Fruit fly (Drosophila melanogaster) whole organism, embryonic: ENCODE results near the gene Gem2.

ENCODE experiments used
- B-H2 ChIP-seq: fragments of 200-800 bp; sonication (Bioruptor generic); optimal IDR thresholded peaks from 2 replicates; lab custom pipeline; 2018; ENCODE audit warnings: missing biosample characterization, mild to moderate bottlenecking, missing genetic modification characterization
- Blimp-1 ChIP-seq: fragments of 200-800 bp; sonication (Bioruptor generic); optimal IDR thresholded peaks from 3 replicates; lab custom pipeline; 2018; ENCODE audit warnings: missing biosample characterization, missing genetic modification characterization, mild to moderate bottlenecking, moderate library complexity, missing genetic modification reagents
- CG10274 ChIP-seq: fragments of 200-800 bp; sonication (Bioruptor generic); optimal IDR thresholded peaks from 3 replicates; lab custom pipeline; 2017; ENCODE audit warnings: missing biosample characterization, mild to moderate bottlenecking, missing genetic modification characterization
- CG10366 ChIP-seq: fragments of 200-800 bp; sonication (Bioruptor generic); IDR thresholded peaks from 2 replicates; pipeline ENCODE4 v1.3.6; 2022; ENCODE audit warnings: missing biosample characterization, missing genetic modification characterization
- CG11504 ChIP-seq: fragments of 200-800 bp; sonication (Bioruptor generic); optimal IDR thresholded peaks from 3 replicates; lab custom pipeline; 2019; ENCODE audit warnings: missing biosample characterization, mild to moderate bottlenecking, missing genetic modification characterization, moderate library complexity
- CG12104 ChIP-seq: fragments of 200-800 bp; sonication (Bioruptor generic); optimal IDR thresholded peaks from 3 replicates; lab custom pipeline; 2016; ENCODE audit warnings: missing biosample characterization, missing genetic modification characterization
- CG12236 ChIP-seq: fragments of 200-800 bp; sonication (Bioruptor generic); optimal IDR thresholded peaks from 2 replicates; lab custom pipeline; 2016; ENCODE audit warnings: missing biosample characterization, missing genetic modification characterization
- CG14441 ChIP-seq: fragments of 200-800 bp; sonication (Bioruptor generic); IDR thresholded peaks from 2 replicates; pipeline ENCODE4 v1.3.6; 2022; ENCODE audit warnings: missing biosample characterization, missing genetic modification characterization
- CG14860 ChIP-seq: fragments of 200-800 bp; sonication (Bioruptor generic); IDR thresholded peaks from 3 replicates; pipeline ENCODE4 v1.3.6; 2022; ENCODE audit warnings: missing biosample characterization, missing genetic modification characterization; ENCODE audit not compliant: partially characterized antibody
- CG15269 ChIP-seq: fragments of 200-800 bp; sonication (Bioruptor generic); optimal IDR thresholded peaks from 2 replicates; lab custom pipeline; 2018; ENCODE audit warnings: missing biosample characterization, mild to moderate bottlenecking, missing genetic modification characterization, moderate library complexity
- CG16815 ChIP-seq: fragments of 200-800 bp; sonication (Bioruptor generic); optimal IDR thresholded peaks from 3 replicates; lab custom pipeline; 2017; ENCODE audit warnings: missing biosample characterization, mild to moderate bottlenecking, missing genetic modification characterization
- CG1832 ChIP-seq: fragments of 200-800 bp; sonication (Bioruptor generic); optimal IDR thresholded peaks from 2 replicates; lab custom pipeline; 2017; ENCODE audit warnings: missing biosample characterization, mild to moderate bottlenecking, missing genetic modification characterization, inconsistent platforms
- CG18764 ChIP-seq: fragments of 200-800 bp; sonication (Bioruptor generic); optimal IDR thresholded peaks from 3 replicates; lab custom pipeline; 2016; ENCODE audit warnings: missing biosample characterization, missing genetic modification characterization
- CG2120 ChIP-seq: fragments of 200-800 bp; sonication (Bioruptor generic); optimal IDR thresholded peaks from 3 replicates; lab custom pipeline; 2016; ENCODE audit warnings: missing biosample characterization, missing genetic modification characterization
- CG33557 ChIP-seq: fragments of 200-800 bp; sonication (Bioruptor generic); optimal IDR thresholded peaks from 2 replicates; lab custom pipeline; 2019; ENCODE audit warnings: missing biosample characterization, mild to moderate bottlenecking, missing genetic modification characterization, moderate library complexity
- CG3847 ChIP-seq: fragments of 200-800 bp; sonication (Bioruptor generic); IDR thresholded peaks from 2 replicates; pipeline ENCODE4 v1.3.6; 2022; ENCODE audit warnings: missing biosample characterization, missing genetic modification characterization
- CG4282 ChIP-seq: fragments of 200-800 bp; sonication (Bioruptor generic); optimal IDR thresholded peaks from 2 replicates; lab custom pipeline; 2016; ENCODE audit warnings: missing biosample characterization, missing genetic modification characterization
- CG7372 ChIP-seq: fragments of 200-800 bp; sonication (Bioruptor generic); IDR thresholded peaks from 2 replicates; pipeline ENCODE4 v1.3.6; 2022; ENCODE audit warnings: missing biosample characterization, missing genetic modification characterization
- CG7556 ChIP-seq: fragments of 200-800 bp; sonication (Bioruptor generic); optimal IDR thresholded peaks from 2 replicates; lab custom pipeline; 2017; ENCODE audit warnings: missing biosample characterization, mild to moderate bottlenecking, missing genetic modification characterization
- CG8281 ChIP-seq: fragments of 200-800 bp; sonication (Bioruptor generic); optimal IDR thresholded peaks from 2 replicates; lab custom pipeline; 2018; ENCODE audit warnings: missing biosample characterization, mild to moderate bottlenecking, missing genetic modification characterization, moderate library complexity
- CG8765 ChIP-seq: fragments of 200-800 bp; sonication (Bioruptor generic); IDR thresholded peaks from 2 replicates; pipeline ENCODE4 v1.3.6; 2022; ENCODE audit warnings: missing biosample characterization, missing genetic modification characterization
- CG9609 ChIP-seq: fragments of 200-800 bp; sonication (Bioruptor generic); optimal IDR thresholded peaks from 3 replicates; lab custom pipeline; 2016; ENCODE audit warnings: missing biosample characterization, missing genetic modification characterization
- Dref ChIP-seq: fragments of 200-800 bp; sonication (Bioruptor generic); IDR thresholded peaks from 2 replicates; pipeline ENCODE4 v1.3.6; 2022; ENCODE audit warnings: missing biosample characterization, missing genetic modification characterization
- GATAe ChIP-seq: fragments of 200-800 bp; sonication (Bioruptor generic); conservative IDR thresholded peaks from 2 replicates; pipeline ENCODE4 v1.3.6; 2022; ENCODE audit warnings: missing biosample characterization, missing genetic modification characterization
- Hand ChIP-seq: fragments of 200-800 bp; sonication (Bioruptor generic); optimal IDR thresholded peaks from 2 replicates; lab custom pipeline; 2017; ENCODE audit warnings: mild to moderate bottlenecking, missing biosample characterization, missing genetic modification reagents, missing genetic modification characterization
- Hr3 ChIP-seq: fragments of 200-800 bp; sonication (Bioruptor generic); optimal IDR thresholded peaks from 3 replicates; lab custom pipeline; 2016; ENCODE audit warnings: missing biosample characterization, missing genetic modification characterization
- Kr ChIP-seq: fragments of 200-800 bp; sonication (Bioruptor generic); optimal IDR thresholded peaks from 2 replicates; lab custom pipeline; 2017; ENCODE audit warnings: missing biosample characterization, mild to moderate bottlenecking, missing genetic modification characterization
- Sin3A ChIP-seq: fragments of >200 bp; optimal IDR thresholded peaks from 2 replicates; lab custom pipeline; 2018
- al ChIP-seq: fragments of 200-800 bp; sonication (Bioruptor generic); IDR thresholded peaks from 2 replicates; pipeline ENCODE4 v1.3.6; 2022; ENCODE audit warnings: missing biosample characterization, missing genetic modification characterization
- bbx ChIP-seq: fragments of 200-800 bp; sonication (Bioruptor generic); IDR thresholded peaks from 2 replicates; pipeline ENCODE4 v1.3.6; 2022; ENCODE audit warnings: missing biosample characterization, missing genetic modification characterization; ENCODE audit not compliant: partially characterized antibody
- bigmax ChIP-seq: fragments of 200-800 bp; sonication (Bioruptor generic); optimal IDR thresholded peaks from 2 replicates; lab custom pipeline; 2018; ENCODE audit warnings: missing biosample characterization, mild to moderate bottlenecking, missing genetic modification characterization
- cato ChIP-seq: fragments of 200-800 bp; sonication (Bioruptor generic); optimal IDR thresholded peaks from 2 replicates; lab custom pipeline; 2016; ENCODE audit warnings: missing biosample characterization, missing genetic modification characterization, borderline replicate concordance
- chinmo ChIP-seq: fragments of 200-800 bp; sonication (Bioruptor generic); IDR thresholded peaks from 4 replicates; pipeline ENCODE4 v1.3.6; 2022; ENCODE audit warnings: missing biosample characterization, missing genetic modification characterization; ENCODE audit not compliant: partially characterized antibody
- crp ChIP-seq, 2 experiments: fragments of 200-800 bp; sonication (Bioruptor generic); optimal IDR thresholded peaks; 2 replicates in 1 of 2; 3 replicates in 1 of 2; lab custom pipeline; 2017; ENCODE audit warnings: missing biosample characterization in 2 of 2, missing genetic modification characterization in 2 of 2, mild to moderate bottlenecking in 1 of 2, moderate library complexity in 1 of 2
- dmrt11E ChIP-seq: fragments of 200-800 bp; sonication (Bioruptor generic); optimal IDR thresholded peaks from 3 replicates; lab custom pipeline; 2018; ENCODE audit warnings: missing biosample characterization, mild to moderate bottlenecking, missing genetic modification characterization, moderate library complexity
- gcm ChIP-seq: fragments of 200-800 bp; sonication (Bioruptor generic); optimal IDR thresholded peaks from 2 replicates; lab custom pipeline; 2019; ENCODE audit warnings: missing biosample characterization, mild to moderate bottlenecking, missing genetic modification characterization, moderate library complexity
- gfzf ChIP-seq: fragments of 200-800 bp; sonication (Bioruptor generic); optimal IDR thresholded peaks from 2 replicates; lab custom pipeline; 2016; ENCODE audit warnings: missing biosample characterization, mild to moderate bottlenecking, missing genetic modification characterization, moderate library complexity
- hkb ChIP-seq, 2 experiments: fragments of 200-800 bp in 1 of 2; fragments of >200 bp in 1 of 2; sonication (Bioruptor generic) in 1 of 2; IDR thresholded peaks in 1 of 2; optimal IDR thresholded peaks in 1 of 2; 2 replicates each; pipeline versions ENCODE4 v1.3.6 to Lab custom; 2017 to 2022; ENCODE audit warnings: missing biosample characterization in 1 of 2, missing genetic modification characterization in 1 of 2
- nau ChIP-seq: fragments of 200-800 bp; sonication (Bioruptor generic); optimal IDR thresholded peaks from 3 replicates; lab custom pipeline; 2017; ENCODE audit warnings: missing biosample characterization, mild to moderate bottlenecking, missing genetic modification characterization, missing genetic modification reagents
- nmo ChIP-seq: fragments of 200-800 bp; sonication (Bioruptor generic); optimal IDR thresholded peaks from 2 replicates; lab custom pipeline; 2018; ENCODE audit warnings: missing biosample characterization, mild to moderate bottlenecking, missing genetic modification characterization, moderate library complexity
- oc ChIP-seq: fragments of 200-800 bp; sonication (Bioruptor generic); optimal IDR thresholded peaks from 2 replicates; lab custom pipeline; 2018; ENCODE audit warnings: missing biosample characterization, mild to moderate bottlenecking, missing genetic modification characterization, moderate library complexity
- pnt ChIP-seq: fragments of 200-800 bp; sonication (Bioruptor generic); optimal IDR thresholded peaks from 3 replicates; lab custom pipeline; 2016; ENCODE audit warnings: missing biosample characterization, missing genetic modification characterization
- row ChIP-seq: fragments of 200-800 bp; sonication (Bioruptor generic); IDR thresholded peaks from 3 replicates; pipeline ENCODE4 v1.3.6; 2022; ENCODE audit warnings: missing biosample characterization, missing genetic modification characterization
- sob ChIP-seq: fragments of 200-800 bp; sonication (Bioruptor generic); IDR thresholded peaks from 2 replicates; pipeline ENCODE4 v1.3.6; 2022; ENCODE audit warnings: missing biosample characterization, missing genetic modification characterization
- sr ChIP-seq: fragments of 200-800 bp; sonication (Bioruptor generic); IDR thresholded peaks from 3 replicates; pipeline ENCODE4 v1.3.6; 2022; ENCODE audit warnings: missing biosample characterization, missing genetic modification characterization
- unpg ChIP-seq: fragments of 200-800 bp; sonication (Bioruptor generic); optimal IDR thresholded peaks from 3 replicates; lab custom pipeline; 2018; ENCODE audit warnings: missing biosample characterization, mild to moderate bottlenecking, missing genetic modification characterization, moderate library complexity
- wek ChIP-seq: fragments of 200-800 bp; sonication (Bioruptor generic); optimal IDR thresholded peaks from 3 replicates; lab custom pipeline; 2018; ENCODE audit warnings: missing biosample characterization, mild to moderate bottlenecking, missing genetic modification characterization, moderate library complexity
- zf30C ChIP-seq: fragments of 200-800 bp; sonication (Bioruptor generic); optimal IDR thresholded peaks from 3 replicates; lab custom pipeline; 2018; ENCODE audit warnings: missing biosample characterization, mild to moderate bottlenecking, missing genetic modification characterization

Gene Gem2

DNA sequence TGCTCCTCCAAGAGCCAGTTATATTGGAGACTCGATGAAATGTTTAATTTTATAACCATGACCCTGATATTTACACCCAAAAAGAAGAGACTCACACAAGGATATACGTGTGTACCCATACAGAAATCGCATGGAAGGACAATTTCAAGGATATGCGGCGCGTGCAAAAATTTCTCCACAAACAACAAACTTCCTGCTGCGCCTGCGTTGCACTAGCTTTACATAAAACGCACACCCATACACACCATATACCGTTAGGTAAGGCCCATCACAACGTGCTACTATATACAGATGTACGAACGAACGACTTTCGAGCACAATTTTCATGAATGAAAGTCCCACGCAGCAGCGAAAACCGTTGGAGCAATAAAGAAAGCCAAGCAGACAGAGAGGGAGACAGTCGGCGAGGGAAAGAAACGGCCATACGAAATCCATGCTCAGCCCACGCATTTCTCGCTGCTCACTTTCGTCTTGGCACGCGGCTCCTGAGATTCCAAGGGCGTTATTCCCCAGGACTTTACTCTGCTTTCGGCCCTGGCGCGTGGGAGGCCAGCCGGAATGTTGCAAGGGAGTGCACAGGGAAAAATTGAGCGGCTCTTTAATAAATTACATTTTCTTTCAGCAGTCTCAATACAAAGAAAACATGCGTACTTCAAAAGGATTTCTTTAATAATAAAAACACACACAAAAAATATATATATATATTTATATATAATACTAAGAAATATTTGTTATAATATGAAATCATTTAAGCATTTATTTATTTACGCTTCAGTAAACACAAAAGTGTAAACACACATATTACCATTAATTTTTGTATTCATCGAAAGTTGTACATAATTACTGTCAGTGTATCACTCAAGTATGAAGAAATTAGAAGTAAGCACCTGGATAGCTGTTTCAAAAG is 12.5 kb downstream of the Gem2 start (continued):
- TF ChIP-seq CG10274 (no peak), CG16815 (GFP tag; lab: Kevin White, UChicago) (no peak), CG1832 (GFP tag; lab: Kevin White, UChicago) (peak; percentile 12), gfzf (GFP tag; lab: Kevin White, UChicago) (no peak), CG15269 (tag; lab: Kevin White, UChicago) (peak; percentile 38), CG12236 (no peak), CG9609 (no peak), dmrt11E (peak; percentile 19), sr (GFP tag; lab: Robert Waterston, UW) (peak; percentile 90), bigmax (no peak), pnt (GFP tag; lab: Kevin White, UChicago) (no peak), chinmo (no peak), CG14860 (GFP tag; lab: Robert Waterston, UW) (no peak), CG7556 (GFP tag; lab: Kevin White, UChicago) (peak; percentile 75), Hand (GFP tag; lab: Kevin White, UChicago) (peak; percentile 33), CG7372 (GFP tag; lab: Robert Waterston, UW) (no peak), nmo (GFP tag; lab: Kevin White, UChicago) (peak; percentile 34), row (GFP tag; lab: Robert Waterston, UW) (peak; percentile 30; the same call in 1 of the 3 replicates), nau (GFP tag; lab: Kevin White, UChicago) (no peak), hkb (optimal IDR thresholded peaks at IDR 0.05; lab: Kevin White, UChicago) (no peak), hkb (GFP tag; IDR thresholded peaks at IDR 0.05; lab: Robert Waterston, UW) (no peak), unpg (GFP tag; lab: Kevin White, UChicago) (peak; percentile 40), Kr (GFP tag; lab: Kevin White, UChicago) (no peak), Blimp-1 (GFP tag; lab: Kevin White, UChicago) (peak; percentile 42), CG14441 (no peak), sob (no peak), Sin3A (lab: Kevin White, UChicago) (no peak), Hr3 (GFP tag; lab: Kevin White, UChicago) (peak; percentile 10), CG8765 (no peak), CG3847 (no peak), CG12104 (GFP tag; lab: Kevin White, UChicago) (no peak), CG8281 (tag; lab: Kevin White, UChicago) (no peak), cato (GFP tag; lab: Kevin White, UChicago) (no peak), CG18764 (no peak), CG33557 (no peak), CG2120 (GFP tag; lab: Kevin White, UChicago) (peak; percentile 31), gcm (GFP tag; lab: Kevin White, UChicago) (peak; percentile 46), CG4282 (GFP tag; lab: Kevin White, UChicago) (no peak), B-H2 (GFP tag; lab: Kevin White, UChicago) (no peak), bbx (GFP tag; lab: Robert Waterston, UW) (no peak), wek (GFP tag; lab: Kevin White, UChicago) (no peak), crp (GFP tag; optimal IDR thresholded peaks at IDR 0.05; lab: Kevin White, UChicago) (no peak), Dref (GFP tag; lab: Robert Waterston, UW) (no peak), CG10366 (GFP tag; lab: Robert Waterston, UW) (no peak), oc (tag; lab: Kevin White, UChicago) (no peak), GATAe (GFP tag; lab: Robert Waterston, UW) (no peak), CG11504 (tag; lab: Kevin White, UChicago) (peak; percentile 61), al (no peak), zf30C (GFP tag; lab: Kevin White, UChicago) (no peak)
